Worm (Caenorhabditis elegans): Measurements from ENCODE around the gene cest-34.

The cest-34 gene

ce11 chrV:6658765-6659164 is 17.8 kb upstream of the cest-34 start (continued):
- TF ChIP-seq fkh-3 (tag; optimal IDR thresholded peaks at IDR 0.05) (no peak), rpc-1 (optimal IDR thresholded peaks at IDR 0.05) (no peak), rpc-1 (tag; optimal IDR thresholded peaks at IDR 0.05) (no peak), lsy-27 (tag; optimal IDR thresholded peaks at IDR 0.05; ENCODE audit: borderline replicate concordance, insufficient read depth) (no peak), ceh-100 (GFP tag; IDR thresholded peaks at IDR 0.05) (no peak), F33H1.4 (GFP tag; IDR thresholded peaks at IDR 0.05) (no peak), madf-8 (GFP tag; conservative IDR thresholded peaks at IDR 0.05) (no peak), ceh-27 (GFP tag; optimal IDR thresholded peaks at IDR 0.05) (peak; percentile 21), Y67H2A.10 (GFP tag; conservative IDR thresholded peaks at IDR 0.05) (no peak), atf-7 (tag; optimal IDR thresholded peaks at IDR 0.05) (no peak), B0261.1 (tag; optimal IDR thresholded peaks at IDR 0.05) (no peak), mxl-1 (tag; optimal IDR thresholded peaks at IDR 0.05) (no peak), ceh-58 (GFP tag; IDR thresholded peaks at IDR 0.05) (no peak), rec-8 (tag; optimal IDR thresholded peaks at IDR 0.05) (no peak)

- TF ChIP-seq dpl-1 (GFP tag; optimal IDR thresholded peaks at IDR 0.05) (no peak), ama-1 (optimal IDR thresholded peaks at IDR 0.05) (no peak), ama-1 (GFP tag; optimal IDR thresholded peaks at IDR 0.05) (no peak), B0019.2 (GFP tag; conservative IDR thresholded peaks at IDR 0.05) (no peak), mel-28 (tag; optimal IDR thresholded peaks at IDR 0.05; ENCODE audit: borderline replicate concordance) (no peak), madf-8 (GFP tag; conservative IDR thresholded peaks at IDR 0.05) (no peak), nhr-27 (tag; optimal IDR thresholded peaks at IDR 0.05) (no peak), ZK185.1 (tag; optimal IDR thresholded peaks at IDR 0.05; ENCODE audit: poor library complexity, severe bottlenecking) (no peak), B0261.1 (tag; optimal IDR thresholded peaks at IDR 0.05) (no peak), atf-7 (tag; optimal IDR thresholded peaks at IDR 0.05) (no peak), egl-18 (GFP tag; IDR thresholded peaks at IDR 0.05) (no peak), F55B11.4 (tag; optimal IDR thresholded peaks at IDR 0.05; ENCODE audit: borderline replicate concordance, insufficient read depth) (no peak), die-1 (tag; optimal IDR thresholded peaks at IDR 0.05) (no peak), sdz-38 (tag; optimal IDR thresholded peaks at IDR 0.05) (no peak), mcd-1 (GFP tag; IDR thresholded peaks at IDR 0.05) (no peak), lin-35 (GFP tag; optimal IDR thresholded peaks at IDR 0.05) (no peak), F57A8.1 (GFP tag; optimal IDR thresholded peaks at IDR 0.05) (no peak), Y53F4B.3 (GFP tag; IDR thresholded peaks at IDR 0.05) (no peak), bed-2 (GFP tag; IDR thresholded peaks at IDR 0.05) (no peak), Y79H2A.3 (GFP tag; conservative IDR thresholded peaks at IDR 0.05) (no peak)
Observed at ce11 chrV:6659533-6659932, 17.1 kb upstream of the cest-34 start.

ce11 chrV:6661658-6662057 is 14.9 kb upstream of the cest-34 start:
- TF ChIP-seq ztf-25 (GFP tag; IDR thresholded peaks at IDR 0.05): no peak
- TF ChIP-seq sdz-38 (tag; optimal IDR thresholded peaks at IDR 0.05): no peak
- 0 out of 2 replicates have a peak, but pooled peaks have one; percentile 25 for TF ChIP-seq hsf-1 (GFP tag; IDR thresholded peaks at IDR 0.05)
- TF ChIP-seq repo-1 (tag; optimal IDR thresholded peaks at IDR 0.05): peak; percentile 23
- no peak for TF ChIP-seq nhr-179 (tag; optimal IDR thresholded peaks at IDR 0.05)

DNA sequence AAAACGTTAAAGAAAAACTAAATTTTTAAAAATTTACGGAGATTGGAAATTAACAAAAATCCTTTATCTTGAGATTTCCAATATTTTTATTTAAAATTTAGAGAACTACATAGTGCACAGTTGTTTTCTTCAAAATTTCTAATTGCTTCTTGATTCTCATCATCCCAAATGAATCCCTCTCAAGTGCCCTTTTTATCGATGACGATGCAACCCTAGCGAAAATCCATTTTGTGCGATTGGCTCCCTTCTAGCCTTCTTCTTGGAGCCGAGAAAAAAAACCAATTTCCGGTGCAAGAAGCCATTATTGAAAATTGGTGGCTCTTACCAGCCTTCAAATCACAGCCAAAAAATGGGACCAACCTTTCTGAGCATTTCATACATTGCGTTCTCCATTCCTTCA is 14.1 kb upstream of the cest-34 start:
- TF ChIP-seq hmg-1.2 (GFP tag; IDR thresholded peaks at IDR 0.05) (0 out of 2 replicates have a peak, but pooled peaks have one; percentile 16), hlh-26 (GFP tag; conservative IDR thresholded peaks at IDR 0.05) (no peak)
